Fruit fly (Drosophila melanogaster) whole organism, pupa: ENCODE measurements around the gene CG17746.

Source experiments
- CG10348 ChIP-seq: fragments of 200-800 bp; sonication (Bioruptor generic); IDR thresholded peaks from 2 replicates; pipeline ENCODE4 v1.3.6; 2022; ENCODE audit warnings: missing biosample characterization, missing genetic modification characterization
- CG12605 ChIP-seq: fragments of 200-800 bp; sonication (Bioruptor generic); IDR thresholded peaks from 2 replicates; pipeline ENCODE4 v1.3.6; 2022; ENCODE audit warnings: missing biosample characterization, missing genetic modification characterization
- CG13204 ChIP-seq: fragments of 200-800 bp; sonication (Bioruptor generic); optimal IDR thresholded peaks from 2 replicates; lab custom pipeline; 2018; ENCODE audit warnings: missing biosample characterization, mild to moderate bottlenecking, missing genetic modification characterization, moderate library complexity
- CG15710 ChIP-seq: fragments of 200-800 bp; sonication (Bioruptor generic); optimal IDR thresholded peaks from 2 replicates; lab custom pipeline; 2018; ENCODE audit warnings: missing biosample characterization, mild to moderate bottlenecking, missing genetic modification characterization, moderate library complexity
- CG17806 ChIP-seq: fragments of 200-800 bp; sonication (Bioruptor generic); optimal IDR thresholded peaks from 2 replicates; lab custom pipeline; 2018; ENCODE audit warnings: missing biosample characterization, mild to moderate bottlenecking, missing genetic modification characterization, moderate library complexity
- CG8159 ChIP-seq: fragments of 200-800 bp; sonication (Bioruptor generic); optimal IDR thresholded peaks from 3 replicates; lab custom pipeline; 2018; ENCODE audit warnings: missing biosample characterization, mild to moderate bottlenecking, missing genetic modification characterization, moderate library complexity
- CG8301 ChIP-seq: fragments of 200-800 bp; sonication (Bioruptor generic); optimal IDR thresholded peaks from 2 replicates; lab custom pipeline; 2018; ENCODE audit warnings: missing biosample characterization, mild to moderate bottlenecking, missing genetic modification characterization
- CG9948 ChIP-seq: fragments of 200-800 bp; sonication (Bioruptor generic); optimal IDR thresholded peaks from 2 replicates; lab custom pipeline; 2018; ENCODE audit warnings: missing biosample characterization, mild to moderate bottlenecking, missing genetic modification characterization, moderate library complexity
- EcR ChIP-seq: fragments of 200-800 bp; sonication (Bioruptor generic); optimal IDR thresholded peaks from 3 replicates; lab custom pipeline; 2019; ENCODE audit warnings: missing biosample characterization, missing genetic modification characterization, mild to moderate bottlenecking, moderate library complexity, missing genetic modification reagents
- Pif1A ChIP-seq: fragments of 200-800 bp; sonication (Bioruptor generic); optimal IDR thresholded peaks from 3 replicates; lab custom pipeline; 2016; ENCODE audit warnings: missing biosample characterization, missing genetic modification characterization
- Pif1B ChIP-seq: fragments of 200-800 bp; sonication (Bioruptor generic); optimal IDR thresholded peaks from 3 replicates; lab custom pipeline; 2016; ENCODE audit warnings: missing biosample characterization, missing genetic modification characterization
- Snoo ChIP-seq: fragments of 200-800 bp; sonication (Bioruptor generic); optimal IDR thresholded peaks from 3 replicates; lab custom pipeline; 2017; ENCODE audit warnings: missing biosample characterization, mild to moderate bottlenecking, missing genetic modification characterization, inconsistent platforms
- gl ChIP-seq: fragments of 200-800 bp; sonication (Bioruptor generic); optimal IDR thresholded peaks from 2 replicates; lab custom pipeline; 2018; ENCODE audit warnings: missing biosample characterization, mild to moderate bottlenecking, missing genetic modification characterization
- rn ChIP-seq: fragments of 200-800 bp; sonication (Bioruptor generic); IDR thresholded peaks from 2 replicates; pipeline ENCODE4 v1.3.6; 2022; ENCODE audit warnings: missing biosample characterization, missing genetic modification characterization

DNA sequence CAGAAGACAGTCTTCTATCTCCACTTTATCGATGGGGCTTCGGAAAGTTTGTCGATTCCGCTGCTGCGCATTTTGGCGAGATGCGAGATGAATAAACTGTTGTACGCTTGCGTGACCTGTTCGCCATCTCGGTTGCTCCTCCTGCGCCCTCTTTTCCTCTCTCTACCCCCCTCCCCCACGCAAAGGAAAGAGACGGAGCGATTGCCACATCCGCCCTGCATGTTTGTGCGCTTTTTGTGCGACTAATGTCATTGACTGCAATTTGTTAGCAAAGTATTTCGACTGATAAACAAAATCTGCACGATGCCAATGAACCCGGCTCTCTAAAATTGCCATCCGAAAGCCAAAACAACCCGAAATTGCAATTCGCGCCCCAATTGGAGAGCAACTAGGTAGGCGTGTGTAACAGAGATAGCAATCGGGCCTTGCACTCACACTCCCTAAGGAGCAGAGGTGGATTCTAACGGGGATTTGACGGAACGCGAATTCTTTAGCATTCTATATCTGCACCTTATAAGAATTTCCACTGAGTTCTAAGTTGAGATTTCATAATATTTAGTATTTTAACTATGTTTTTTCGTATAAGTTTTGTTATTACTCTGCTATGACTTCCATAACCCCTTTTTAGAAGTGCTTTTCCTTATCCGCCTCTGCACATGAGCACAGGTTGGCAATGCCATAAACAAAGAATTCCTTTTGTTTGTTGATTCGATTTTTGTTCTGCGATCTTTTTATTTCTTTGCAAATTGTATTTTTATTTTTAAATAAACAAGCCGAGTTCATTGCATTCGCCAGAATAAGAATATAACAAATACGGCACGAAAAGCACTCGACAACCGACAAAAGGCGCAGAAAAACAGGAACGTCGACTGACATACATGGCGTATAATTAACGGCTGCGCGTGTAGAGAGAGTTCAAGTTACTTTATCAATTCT lies 8.0 kb upstream of the CG17746 start, which contains the start of gene CG43389:
- TF ChIP-seq CG9948 (tag; lab: Kevin White, UChicago) (peak; percentile 85), CG8159 (tag; lab: Kevin White, UChicago) (peak; percentile 92), Pif1A (peak; percentile 82), gl (tag; lab: Kevin White, UChicago) (peak; percentile 90), CG13204 (GFP tag; lab: Kevin White, UChicago) (peak; percentile 82), Snoo (tag; lab: Kevin White, UChicago) (peak; percentile 97), rn (GFP tag; lab: Robert Waterston, UW) (peak; percentile 53), CG17806 (tag; lab: Kevin White, UChicago) (peak; percentile 88), CG8301 (tag; lab: Kevin White, UChicago) (peak; percentile 56), EcR (GFP tag; lab: Kevin White, UChicago) (peak; percentile 86), Pif1B (GFP tag; lab: Kevin White, UChicago) (peak; percentile 76), CG12605 (GFP tag; lab: Robert Waterston, UW) (peak; percentile 27; the same call in 1 of the 2 replicates), CG10348 (GFP tag; lab: Robert Waterston, UW) (peak; percentile 64), CG15710 (tag; lab: Kevin White, UChicago) (peak; percentile 96)
